Fruit fly (Drosophila melanogaster) whole organism, wandering third instar larva: ENCODE results near the gene f.

Experiments used
- HLH106 ChIP-seq: fragments of 200-800 bp; optimal IDR thresholded peaks from 3 replicates; lab custom pipeline; 2019; ENCODE audit warnings: missing biosample characterization, mild to moderate bottlenecking, missing genetic modification characterization, moderate library complexity
- dl ChIP-seq, 2 experiments: fragments of 175-275, 200-275 bp in 1 of 2; fragments of 200-275 bp in 1 of 2; sonication (Bioruptor generic); optimal IDR thresholded peaks; lab custom pipeline; 2018; ENCODE audit warnings: mild to moderate bottlenecking in 2 of 2, missing biosample characterization in 2 of 2, missing genetic modification characterization in 2 of 2, moderate library complexity in 2 of 2; ENCODE audit not compliant: partially characterized antibody in 2 of 2, insufficient read depth in 1 of 2
- h ChIP-seq: fragments of 200-800 bp; sonication (Bioruptor generic); optimal IDR thresholded peaks from 3 replicates; lab custom pipeline; 2016; ENCODE audit warnings: missing biosample characterization, mild to moderate bottlenecking, missing genetic modification characterization
- lola ChIP-seq: fragments of >200 bp; optimal IDR thresholded peaks from 2 replicates; lab custom pipeline; 2017; ENCODE audit warnings: missing biosample characterization, missing genetic modification characterization
- psq ChIP-seq: fragments of 200-800 bp; sonication (Bioruptor generic); optimal IDR thresholded peaks from 3 replicates; lab custom pipeline; 2017; ENCODE audit warnings: missing biosample characterization, mild to moderate bottlenecking, missing genetic modification characterization, moderate library complexity

DNA sequence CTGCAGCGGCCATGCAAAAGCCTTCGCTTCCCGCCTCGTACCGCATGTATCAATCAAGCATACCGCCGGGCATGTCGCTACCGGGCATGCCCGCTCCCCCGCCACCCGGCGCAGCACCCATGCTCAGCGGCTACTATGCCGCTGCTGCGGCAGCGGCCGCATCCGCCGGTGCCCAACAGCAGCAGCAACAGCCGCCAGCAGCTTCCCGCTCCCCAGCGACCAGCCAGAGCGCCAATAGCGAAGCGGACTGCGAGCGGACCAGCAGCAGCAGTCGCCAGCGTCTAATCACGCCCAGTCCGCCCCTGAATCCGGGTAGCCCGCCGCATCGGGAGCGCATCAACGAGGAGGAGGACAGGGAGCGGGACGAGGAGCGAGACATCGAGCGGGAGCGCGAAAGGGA, 90.1 kb downstream of the f start:
- TF ChIP-seq dl (GFP tag; optimal IDR thresholded peaks at IDR 0.05; lab: Kevin White, UChicago; ENCODE audit: insufficient read depth in 1 of 2, partially characterized antibody in 2 of 2): no peak
- no peak for TF ChIP-seq h (GFP tag; lab: Kevin White, UChicago)
- TF ChIP-seq psq: no peak
- TF ChIP-seq HLH106 (tag; lab: Kevin White, UChicago): no peak
- no peak for TF ChIP-seq lola
